Fruit fly (Drosophila melanogaster): ENCODE results near the gene Cdk8.

Cdk8 gene

DNA sequence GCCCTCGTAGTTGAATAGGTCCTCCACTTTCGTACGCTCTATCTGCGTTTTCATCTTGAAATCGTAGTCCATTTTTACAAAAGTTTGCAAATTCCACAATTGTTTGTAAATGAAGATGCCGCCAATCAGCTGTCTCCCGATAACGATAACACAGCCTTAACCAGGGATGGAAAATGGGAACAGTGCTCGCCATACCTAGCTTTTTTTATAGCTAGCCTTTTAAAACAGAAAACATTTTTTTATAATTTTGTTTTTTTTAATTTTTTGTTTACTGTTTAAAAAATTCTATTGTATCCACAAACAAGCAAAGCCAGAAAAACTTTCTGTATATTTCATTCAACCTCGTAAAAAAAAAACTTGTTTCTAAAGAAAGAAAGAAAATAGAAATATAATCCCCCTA lies at the start of gene Cdk8 (continued):
- TF ChIP-seq Xbp1 (GFP tag; optimal IDR thresholded peaks at IDR 0.05) (peak; percentile 41), vvl (GFP tag; IDR thresholded peaks at IDR 0.05) (peak; percentile 56; the same call in 1 of the 2 replicates), sd (tag; optimal IDR thresholded peaks at IDR 0.05) (peak; percentile 87), grn (GFP tag; optimal IDR thresholded peaks at IDR 0.05) (no peak), Dip3 (GFP tag; optimal IDR thresholded peaks at IDR 0.05) (no peak), Ets97D (GFP tag; optimal IDR thresholded peaks at IDR 0.05) (no peak), CG14441 (GFP tag; IDR thresholded peaks at IDR 0.05) (no peak), CG7271 (tag; optimal IDR thresholded peaks at IDR 0.05) (no peak), mld (GFP tag; IDR thresholded peaks at IDR 0.05; ENCODE audit: partially characterized antibody) (no peak), wdn (GFP tag; IDR thresholded peaks at IDR 0.05) (0 out of 2 replicates have a peak, but pooled peaks have one; percentile 19), CG2875 (GFP tag; optimal IDR thresholded peaks at IDR 0.05) (no peak), Aef1 (GFP tag; IDR thresholded peaks at IDR 0.05) (no peak; the same call in 2 of the 3 replicates), CG18011 (GFP tag; optimal IDR thresholded peaks at IDR 0.05) (no peak), CG17361 (GFP tag; IDR thresholded peaks at IDR 0.05) (0 out of 3 replicates have a peak, but pooled peaks have one; percentile 28), repo (GFP tag; optimal IDR thresholded peaks at IDR 0.05) (no peak), Hmr (GFP tag; optimal IDR thresholded peaks at IDR 0.05) (no peak), ssp (GFP tag; IDR thresholded peaks at IDR 0.05) (no peak), Abd-B (GFP tag; optimal IDR thresholded peaks at IDR 0.05) (no peak), CG9215 (GFP tag; IDR thresholded peaks at IDR 0.05) (no peak), gsb (GFP tag; IDR thresholded peaks at IDR 0.05) (no peak), usp (GFP tag; optimal IDR thresholded peaks at IDR 0.05) (no peak), CG10979 (tag; optimal IDR thresholded peaks at IDR 0.05) (peak; percentile 28), CG13775 (GFP tag; optimal IDR thresholded peaks at IDR 0.05) (no peak), ap (GFP tag; IDR thresholded peaks at IDR 0.05) (no peak), dm (GFP tag; optimal IDR thresholded peaks at IDR 0.05) (no peak), CG31388 (GFP tag; optimal IDR thresholded peaks at IDR 0.05) (no peak), CG4707 (GFP tag; optimal IDR thresholded peaks at IDR 0.05) (no peak), abd-A (tag; optimal IDR thresholded peaks at IDR 0.05) (no peak), H2.0 (GFP tag; IDR thresholded peaks at IDR 0.05) (no peak; the same call in 1 of the 2 replicates), CG6765 (GFP tag; optimal IDR thresholded peaks at IDR 0.05) (no peak), CG9727 (GFP tag; optimal IDR thresholded peaks at IDR 0.05) (no peak), CG32532 (GFP tag; IDR thresholded peaks at IDR 0.05) (peak; percentile 64), Deaf1 (tag; optimal IDR thresholded peaks at IDR 0.05) (no peak), vnd (GFP tag; IDR thresholded peaks at IDR 0.05; ENCODE audit: partially characterized antibody) (no peak), Scr (GFP tag; IDR thresholded peaks at IDR 0.05; ENCODE audit: partially characterized antibody) (no peak), CG2202 (tag; optimal IDR thresholded peaks at IDR 0.05) (no peak), CG11696 (GFP tag; IDR thresholded peaks at IDR 0.05) (0 out of 2 replicates have a peak, but pooled peaks have one; percentile 18), CG13287 (GFP tag; IDR thresholded peaks at IDR 0.05; ENCODE audit: partially characterized antibody) (peak; percentile 10; the same call in 1 of the 2 replicates), CG17829 (tag; optimal IDR thresholded peaks at IDR 0.05) (peak; percentile 58), Six4 (GFP tag; optimal IDR thresholded peaks at IDR 0.05) (no peak), toy (GFP tag; IDR thresholded peaks at IDR 0.05) (no peak), CG14667 (GFP tag; IDR thresholded peaks at IDR 0.05) (no peak), MTF-1 (GFP tag; optimal IDR thresholded peaks at IDR 0.05; ENCODE audit: borderline replicate concordance) (no peak), CG1024 (GFP tag; IDR thresholded peaks at IDR 0.05) (no peak), CG8388 (GFP tag; optimal IDR thresholded peaks at IDR 0.05) (peak; percentile 47), Stat92E (GFP tag; optimal IDR thresholded peaks at IDR 0.05) (no peak), TFAM (GFP tag; optimal IDR thresholded peaks at IDR 0.05) (no peak), unpg (GFP tag; optimal IDR thresholded peaks at IDR 0.05) (peak; percentile 38), cg (GFP tag; optimal IDR thresholded peaks at IDR 0.05) (no peak), slp2 (GFP tag; optimal IDR thresholded peaks at IDR 0.05) (no peak), crol (GFP tag; IDR thresholded peaks at IDR 0.05) (no peak)

Data from whole organism, embryonic.